Worm (Caenorhabditis elegans) whole organism, L4/young adult: ENCODE data around the gene wdr-31.

Source experiments
- W03F9.2 ChIP-seq: fragments of 150-350 bp; optimal IDR thresholded peaks from 2 replicates; lab custom pipeline; 2014; ENCODE audit warnings: missing biosample characterization, missing genetic modification characterization
- him-1 ChIP-seq: sonication (generic microtip); optimal IDR thresholded peaks from 2 replicates; lab custom pipeline; 2016; ENCODE audit warnings: missing genotype, missing genetic modification reagents, missing genetic modification characterization, missing compliant biosample characterization

ce11 chrII:2719212-2719611 lies 15.9 kb downstream of the wdr-31 start:
- no peak for TF ChIP-seq W03F9.2
- TF ChIP-seq him-1 (tag; lab: Kevin White, UChicago) = no peak
